Fruit fly (Drosophila melanogaster): ENCODE results near the gene CG7300.

DNA sequence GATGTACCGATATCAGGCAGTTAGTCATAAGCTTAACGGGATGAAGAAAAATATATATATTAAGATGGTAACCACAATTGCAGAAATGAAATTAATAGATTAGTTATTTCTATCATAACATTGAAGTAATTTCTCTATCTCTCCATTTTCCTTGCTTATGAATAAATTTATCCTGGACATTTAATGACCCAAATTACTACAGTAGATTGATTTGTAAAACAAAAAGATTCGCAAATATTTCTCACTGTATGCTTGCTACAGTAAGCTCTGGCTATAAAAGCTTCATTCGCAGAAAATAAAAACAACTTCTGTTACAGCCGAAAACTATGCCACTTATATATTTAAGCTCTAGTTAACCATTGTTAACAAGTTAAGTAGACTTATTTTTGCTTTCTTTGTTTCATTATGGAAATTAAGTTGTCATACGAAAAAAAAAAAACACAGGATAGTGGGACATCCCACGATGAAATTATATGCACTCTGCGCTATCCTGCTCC is 17.2 kb downstream of the CG7300 start, which contains the start of gene CG17105:
- TF ChIP-seq CG8478 (optimal IDR thresholded peaks at IDR 0.05) (no peak), CG6254 (GFP tag; optimal IDR thresholded peaks at IDR 0.05) (no peak), Usf (GFP tag; optimal IDR thresholded peaks at IDR 0.05) (no peak), CG16863 (GFP tag; optimal IDR thresholded peaks at IDR 0.05) (no peak), B-H1 (GFP tag; IDR thresholded peaks at IDR 0.05) (no peak)
